Worm (Caenorhabditis elegans) whole organism, dauer: ENCODE measurements around the gene Y94H6A.12.

ENCODE experiments used
- unc-62 ChIP-seq: sonication (generic microtip); optimal IDR thresholded peaks from 2 replicates; lab custom pipeline; 2017; ENCODE audit warnings: missing biosample characterization, missing genetic modification reagents, missing genetic modification characterization

Y94H6A.12 gene

DNA sequence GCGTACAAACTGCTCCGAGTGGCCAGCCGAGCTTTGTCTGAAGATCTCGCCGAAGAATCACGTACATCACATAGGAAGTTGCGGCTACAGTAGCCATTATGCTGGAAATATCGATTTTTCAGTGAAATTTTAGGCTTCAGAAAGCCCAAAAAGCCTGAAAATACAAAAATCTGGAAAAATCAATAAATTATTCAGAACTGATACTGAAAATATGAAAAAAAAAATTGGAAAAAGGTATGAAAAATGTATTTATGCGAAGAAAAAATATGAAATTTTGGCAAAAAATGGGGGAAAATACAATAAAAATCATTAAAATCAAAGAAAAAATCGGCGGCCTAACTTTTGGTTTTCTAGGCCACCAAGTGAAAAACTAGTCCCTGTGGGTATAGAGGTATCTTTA lies at the start of gene Y94H6A.12:
TSS of gene Y94H6A.12 (minus strand) at position 101 of the 400 bp plus-strand sequence.
- TF ChIP-seq unc-62 (GFP tag; lab: Kevin White, UChicago): no peak

DNA sequence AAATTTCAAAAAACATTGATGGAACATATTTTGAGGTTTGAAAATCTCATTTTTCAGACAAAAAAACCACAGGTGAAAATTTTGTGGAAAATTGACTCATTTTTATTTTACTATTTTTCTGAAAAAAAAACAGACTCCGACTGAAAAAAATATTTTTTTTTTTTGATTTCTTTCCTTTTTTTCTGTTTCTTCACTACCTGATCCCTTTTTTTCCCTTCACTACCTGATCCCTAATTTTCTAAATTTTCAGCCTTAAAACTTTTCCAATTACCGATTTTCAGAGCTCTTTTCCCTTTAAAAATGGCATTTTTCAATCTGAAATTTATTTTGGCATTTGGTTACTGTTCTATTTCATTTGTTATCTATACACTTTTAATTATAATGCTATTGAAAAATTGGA lies 49.5 kb upstream of the Y94H6A.12 start, which contains the start of gene Y54G2A.77:
TSS of gene Y54G2A.77 (plus strand) at position 301 of the 400 bp plus-strand sequence.
- TF ChIP-seq unc-62 (GFP tag; lab: Kevin White, UChicago): no peak

DNA sequence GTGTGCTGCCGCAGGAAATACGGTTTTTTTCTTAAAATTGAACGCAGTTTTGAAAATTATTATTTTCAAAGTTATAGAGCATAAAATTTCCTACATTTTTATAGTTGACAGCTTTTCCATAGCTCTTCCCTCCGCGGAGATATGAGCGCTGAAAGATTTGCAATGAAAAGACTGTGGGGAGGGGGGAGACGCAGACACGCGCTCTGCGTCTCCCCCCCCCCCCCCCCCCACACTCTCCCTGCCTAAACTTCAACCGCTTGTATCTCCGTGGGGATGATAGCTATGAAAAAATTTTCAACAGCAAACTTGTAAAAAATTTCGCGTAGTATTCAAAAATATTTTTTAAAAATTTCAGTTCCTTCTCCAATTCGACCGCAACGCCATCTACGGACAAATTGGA lies 48.6 kb upstream of the Y94H6A.12 start:
- TF ChIP-seq unc-62 (GFP tag; lab: Kevin White, UChicago): no peak

DNA sequence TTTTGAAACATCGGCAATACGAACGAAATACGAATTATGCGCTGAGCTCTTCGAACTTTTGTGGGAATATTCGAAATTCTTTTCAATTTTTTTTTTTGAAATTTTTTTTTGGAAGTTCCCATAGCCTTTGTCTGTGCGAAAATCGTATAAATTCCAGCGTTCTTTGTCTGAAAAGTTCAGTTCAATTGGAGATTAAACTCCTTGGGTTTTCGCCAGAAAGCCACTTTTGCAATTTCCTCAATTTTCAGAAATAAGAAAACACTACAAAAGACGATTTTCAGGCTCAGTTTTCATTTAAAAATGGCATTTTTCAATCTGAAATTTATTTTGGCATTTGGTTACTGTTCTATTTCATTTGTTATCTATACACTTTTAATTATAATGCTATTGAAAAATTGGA lies 46.3 kb upstream of the Y94H6A.12 start, which contains the start of gene Y54G2A.38:
TSS of gene Y54G2A.38 (plus strand) at position 301 of the 400 bp plus-strand sequence.
- TF ChIP-seq unc-62 (GFP tag; lab: Kevin White, UChicago): no peak

DNA sequence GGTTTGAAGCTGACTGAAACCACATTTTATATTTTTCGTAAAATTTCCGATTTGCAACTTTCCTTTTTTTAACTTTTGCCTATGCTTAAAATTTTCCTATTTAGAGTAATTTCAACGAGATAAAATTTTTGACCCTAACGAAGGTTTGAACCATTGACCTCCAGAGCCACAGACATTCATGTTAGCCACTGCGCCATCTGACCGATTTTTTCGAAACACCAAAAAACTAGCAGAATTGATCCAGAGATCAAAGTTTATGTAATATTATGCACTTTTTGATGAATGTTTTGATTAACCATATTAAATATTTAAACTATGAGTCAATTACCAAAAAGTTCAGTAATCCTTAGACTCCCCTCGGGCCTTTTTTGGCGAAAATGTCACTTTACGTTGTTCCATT lies 45.2 kb upstream of the Y94H6A.12 start:
- TF ChIP-seq unc-62 (GFP tag; lab: Kevin White, UChicago): no peak

DNA sequence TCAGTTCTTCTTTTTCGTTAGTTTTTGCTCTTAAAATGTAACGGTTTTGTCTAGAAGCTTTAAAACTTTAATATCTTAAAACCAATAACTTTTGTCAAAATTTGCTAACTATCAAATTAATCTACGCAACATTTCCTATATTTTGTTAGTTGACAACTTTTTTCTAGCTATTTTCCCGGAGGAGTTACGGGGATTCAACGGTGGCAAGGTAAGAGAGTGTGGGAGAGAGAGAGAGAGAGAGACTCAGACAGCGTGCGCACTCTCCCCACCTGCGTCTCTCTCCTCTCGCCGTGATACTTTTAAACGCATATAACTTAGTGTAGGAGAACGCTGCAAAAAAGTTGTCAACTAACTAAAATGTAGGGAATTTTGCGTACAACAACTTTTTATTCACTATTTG lies 40.7 kb upstream of the Y94H6A.12 start:
- TF ChIP-seq unc-62 (GFP tag; lab: Kevin White, UChicago): no peak

DNA sequence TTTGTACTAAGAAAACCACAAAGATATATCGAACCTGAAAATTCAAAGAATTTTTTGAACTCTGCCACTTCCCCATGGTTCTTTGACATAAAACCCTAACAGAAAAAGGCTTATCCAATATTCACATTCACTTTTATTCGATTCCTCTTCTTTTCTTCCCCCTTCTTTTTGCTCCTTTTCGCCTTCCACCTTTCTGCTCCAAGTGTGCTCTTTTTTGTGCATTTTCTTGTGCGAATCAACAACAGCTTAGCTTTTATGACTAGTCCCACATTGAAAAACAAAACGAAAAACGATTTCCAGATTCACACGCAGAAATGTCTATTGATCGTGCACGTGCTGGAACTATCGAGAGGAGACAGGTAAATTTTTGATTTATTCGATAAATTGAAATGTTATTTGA lies 38.7 kb upstream of the Y94H6A.12 start, which contains the start of gene Y54G2A.41:
TSS of gene Y54G2A.41 (plus strand) at position 301 of the 400 bp plus-strand sequence.
- no peak for TF ChIP-seq unc-62 (GFP tag; lab: Kevin White, UChicago)

DNA sequence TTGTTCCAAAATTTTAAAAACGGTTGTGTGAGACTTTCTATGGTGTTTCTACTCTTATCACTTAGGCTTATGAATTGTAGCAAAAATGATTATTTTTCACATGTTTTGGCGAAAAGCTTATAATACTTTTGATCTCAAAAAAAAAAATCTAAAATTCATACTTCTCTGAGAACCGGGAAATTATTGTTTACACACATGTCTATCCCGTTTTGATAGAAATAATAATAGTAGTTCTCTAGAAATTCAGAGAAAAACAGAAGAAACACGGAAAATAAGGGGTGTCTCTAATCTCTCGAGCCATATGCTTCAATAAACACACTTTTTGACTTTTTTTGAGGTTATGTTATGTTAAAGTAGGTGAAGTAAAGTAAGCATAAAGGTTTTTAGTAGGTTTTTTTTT lies 37.8 kb upstream of the Y94H6A.12 start:
- TF ChIP-seq unc-62 (GFP tag; lab: Kevin White, UChicago): no peak

DNA sequence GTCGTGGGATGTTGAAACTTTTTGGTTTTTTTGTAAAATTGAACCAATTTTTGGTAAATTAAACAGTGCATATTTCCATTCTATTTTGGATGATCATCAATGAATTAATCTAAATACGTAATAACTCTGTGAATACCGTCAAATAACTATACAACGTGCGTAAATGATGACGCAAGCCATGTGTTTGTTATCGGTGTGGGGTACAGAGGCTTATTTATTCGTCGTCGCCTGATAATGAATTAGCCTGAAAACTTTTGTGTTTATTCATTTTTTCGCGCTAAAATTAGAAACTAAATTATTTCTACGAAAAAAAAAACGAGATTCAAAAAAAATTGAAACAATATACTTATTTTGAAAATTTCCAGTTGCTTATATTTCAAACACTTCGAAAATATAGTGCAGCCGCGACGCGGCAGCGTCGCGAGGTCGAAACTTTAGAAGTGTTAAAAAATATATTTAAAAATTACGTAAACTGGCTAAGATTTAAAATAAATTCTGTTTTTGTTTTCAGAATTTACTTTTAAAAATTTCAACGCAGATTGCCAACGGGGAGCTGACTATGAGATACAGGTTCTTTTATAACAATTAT lies 36.1 kb upstream of the Y94H6A.12 start:
- no peak for TF ChIP-seq unc-62 (GFP tag; lab: Kevin White, UChicago)

DNA sequence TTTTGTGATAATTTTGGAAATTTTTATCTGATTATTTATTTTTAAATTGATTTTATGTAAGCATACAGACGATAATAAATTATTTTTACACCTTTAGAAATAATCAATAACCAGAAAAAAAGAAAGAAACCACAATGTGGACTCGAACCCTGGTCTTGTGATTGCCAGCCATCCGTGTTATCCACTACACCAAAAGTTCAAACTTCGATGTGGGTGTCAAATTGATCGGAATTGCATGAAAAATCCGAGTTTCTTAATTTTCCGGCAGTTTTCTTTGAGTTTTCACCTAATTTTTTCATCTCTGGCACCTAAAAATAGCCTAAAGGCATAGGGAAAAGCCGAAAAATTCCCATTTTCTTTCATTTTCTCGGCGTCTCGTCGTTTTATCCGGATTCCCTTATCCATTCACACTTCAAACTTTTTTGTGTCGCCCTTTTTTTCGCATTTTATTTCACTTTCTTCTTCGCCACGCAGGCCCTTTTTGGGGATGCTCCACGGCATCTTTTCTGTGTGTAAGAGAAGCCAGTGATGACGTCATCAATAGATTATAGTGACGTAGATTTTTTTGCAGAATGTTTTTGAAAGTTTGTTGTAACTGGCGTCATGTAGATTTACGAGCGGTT lies 34.7 kb upstream of the Y94H6A.12 start:
- TF ChIP-seq unc-62 (GFP tag; lab: Kevin White, UChicago): no peak

DNA sequence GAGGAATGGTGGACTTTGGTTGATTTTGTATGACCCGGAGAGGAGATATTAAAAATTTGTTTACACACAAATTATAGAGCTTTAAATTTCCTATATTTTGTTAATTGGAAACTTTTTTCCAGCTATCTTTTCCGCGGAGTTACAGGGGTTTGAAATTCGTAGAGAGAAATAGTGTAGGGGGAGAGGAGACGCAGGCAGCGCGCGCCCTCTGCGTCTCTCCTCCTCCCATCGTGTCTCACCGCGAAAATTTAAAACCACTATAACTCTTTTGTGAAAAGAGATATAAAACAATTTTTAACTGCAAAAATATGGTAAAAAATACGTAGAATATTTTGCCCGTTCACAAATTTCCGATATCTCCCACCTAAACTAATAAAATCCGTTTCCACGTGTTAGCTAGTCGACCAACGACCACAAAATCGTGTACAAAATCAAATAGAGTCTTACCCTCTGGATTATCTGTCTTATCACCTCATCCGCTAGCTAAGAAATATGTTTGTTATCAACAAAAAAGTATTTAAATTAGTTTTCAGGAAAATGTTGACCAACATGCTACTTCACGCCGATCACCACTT lies 29.7 kb upstream of the Y94H6A.12 start, which contains the start of gene nhr-277:
TSS of gene nhr-277 (plus strand) at position 525 of the 575 bp plus-strand sequence.
- TF ChIP-seq unc-62 (GFP tag; lab: Kevin White, UChicago): no peak

DNA sequence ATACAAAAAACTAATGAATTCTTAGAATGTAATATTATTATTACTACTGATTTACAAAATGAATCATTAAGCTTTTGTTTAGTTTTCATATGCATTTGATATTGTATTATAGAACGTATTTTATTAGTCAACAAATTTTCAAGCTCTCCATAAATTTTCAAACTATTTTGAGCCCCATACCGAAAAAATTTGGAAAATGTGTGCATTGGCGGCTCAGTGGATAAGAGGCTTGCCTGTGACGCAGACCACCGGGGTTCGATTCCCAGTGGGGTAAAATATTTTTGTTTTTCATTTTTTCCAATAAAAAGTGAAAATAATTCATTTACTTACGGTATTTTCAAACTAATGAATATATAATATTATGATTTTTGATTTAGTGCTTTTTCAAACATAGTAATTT lies 25.6 kb upstream of the Y94H6A.12 start:
- no peak for TF ChIP-seq unc-62 (GFP tag; lab: Kevin White, UChicago)

DNA sequence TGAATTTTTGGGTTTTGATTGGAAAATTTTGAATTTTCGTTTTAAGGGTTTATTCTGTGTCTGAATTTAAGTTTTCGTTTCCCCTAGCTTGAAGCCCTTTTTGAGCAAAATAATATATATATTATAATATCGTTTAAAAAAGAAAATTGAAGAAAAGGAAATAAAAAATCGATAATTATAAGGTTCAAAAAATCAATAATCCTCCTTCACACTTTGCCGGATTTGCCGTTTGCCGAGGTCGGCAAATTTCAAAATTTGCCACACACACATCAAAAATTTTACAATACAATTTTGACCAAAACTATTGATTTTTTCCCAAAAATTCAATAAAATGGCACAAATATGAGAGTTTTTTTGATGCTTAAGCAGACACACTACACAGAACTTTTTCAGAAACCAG lies 23.7 kb upstream of the Y94H6A.12 start:
- TF ChIP-seq unc-62 (GFP tag; lab: Kevin White, UChicago): no peak

DNA sequence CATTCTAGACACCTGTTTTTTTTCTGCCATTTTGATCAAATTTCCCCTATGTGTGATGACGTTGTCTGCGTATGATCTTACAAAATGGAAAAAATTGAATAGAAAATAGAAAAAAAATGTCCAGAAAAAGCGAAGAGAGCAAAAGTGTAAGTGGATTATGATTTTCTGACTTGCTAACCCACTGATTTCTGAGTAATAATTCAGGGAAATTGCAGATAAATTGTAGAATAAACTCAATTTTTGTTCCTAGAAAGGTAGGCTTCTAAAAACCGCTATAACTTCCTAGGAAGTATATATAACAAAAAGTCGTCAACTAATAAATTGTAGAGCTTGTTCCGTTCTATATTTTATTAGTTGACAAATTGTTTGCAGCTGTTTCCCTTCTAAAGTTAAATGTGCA lies 21.8 kb upstream of the Y94H6A.12 start:
- no peak for TF ChIP-seq unc-62 (GFP tag; lab: Kevin White, UChicago)

DNA sequence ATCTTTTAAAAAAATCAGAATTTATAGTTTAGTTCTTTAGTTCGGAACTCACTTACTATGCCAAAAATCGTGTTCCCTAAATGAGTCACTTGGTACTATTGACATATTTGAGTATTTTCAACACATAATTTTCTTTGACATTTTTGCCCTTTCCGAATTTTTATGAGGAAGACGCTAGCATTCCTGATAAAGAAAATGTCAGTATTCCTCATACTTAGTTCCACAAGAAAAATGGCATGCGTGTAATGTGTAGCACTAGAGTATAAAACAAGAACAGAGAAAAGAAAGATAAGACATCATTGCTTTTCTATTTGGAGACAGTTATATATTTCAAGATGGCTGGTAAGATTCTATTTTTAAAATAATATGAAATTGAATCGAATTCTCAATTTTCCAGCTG lies 17.1 kb upstream of the Y94H6A.12 start, which contains the start of gene Y94H6A.2:
TSS of gene Y94H6A.2 (plus strand) at position 336 of the 400 bp plus-strand sequence.
- TF ChIP-seq unc-62 (GFP tag; lab: Kevin White, UChicago): no peak

DNA sequence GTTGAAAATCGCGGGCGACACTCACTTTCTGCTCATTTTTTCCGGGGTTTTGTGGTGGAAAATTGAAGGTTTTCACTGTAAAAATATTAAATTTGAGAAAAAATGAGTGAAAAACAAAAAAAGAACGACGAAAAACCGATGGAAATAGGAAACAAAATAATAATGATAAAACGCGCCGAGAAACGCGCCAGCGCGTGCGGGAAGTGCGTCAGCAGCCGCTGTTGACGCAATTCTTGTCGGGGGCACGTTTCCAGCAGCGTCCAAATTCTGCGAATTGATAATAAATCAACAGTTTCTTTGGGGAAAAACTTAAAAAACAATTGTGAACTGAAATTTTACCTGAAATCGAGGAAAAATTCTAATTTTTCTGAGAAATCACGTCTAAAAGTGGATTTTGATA lies 12.9 kb upstream of the Y94H6A.12 start, which contains the start of gene ubxn-2:
TSS of gene ubxn-2 (minus strand) at position 36 of the 400 bp plus-strand sequence.
- TF ChIP-seq unc-62 (GFP tag; lab: Kevin White, UChicago): no peak
